Worm (Caenorhabditis elegans): ENCODE data around the gene K02E11.7.

Gene K02E11.7

DNA sequence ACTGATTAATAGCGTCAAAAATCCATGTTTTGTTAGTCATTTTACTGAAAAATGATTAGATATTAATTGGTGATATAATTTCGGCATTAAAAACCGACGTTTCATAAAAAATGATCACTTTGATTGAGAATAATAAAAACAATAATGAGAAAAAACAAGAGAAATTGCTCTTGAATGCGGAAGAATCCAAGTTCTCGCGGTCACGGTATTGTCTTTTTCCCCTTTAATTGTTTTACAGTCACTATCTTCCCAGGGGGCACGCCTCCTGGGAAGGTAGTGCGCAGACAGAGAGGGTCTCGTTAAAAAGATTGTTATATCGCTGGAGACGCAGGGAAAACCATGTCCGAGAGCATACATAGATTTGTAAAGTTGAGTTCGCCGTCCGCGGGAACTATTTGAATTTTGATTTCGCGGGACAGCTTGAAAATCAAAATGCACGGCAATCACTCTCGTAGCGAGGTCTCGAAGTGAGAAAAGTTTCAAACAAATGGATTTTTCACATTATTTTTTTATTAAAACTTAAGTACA, 39.6 kb upstream of the K02E11.7 start, which contains the start of gene F14D7.2:
F14D7.2 (minus strand) TSS at position 51 of the 528 bp plus-strand sequence.
- no peak for TF ChIP-seq ZK546.5 (tag; optimal IDR thresholded peaks at IDR 0.05)
- no peak for TF ChIP-seq elt-1 (tag; optimal IDR thresholded peaks at IDR 0.05)
- no peak for TF ChIP-seq alr-1 (tag; optimal IDR thresholded peaks at IDR 0.05)
- no peak for TF ChIP-seq nhr-6 (tag; optimal IDR thresholded peaks at IDR 0.05)
- TF ChIP-seq Y55F3AM.14 (GFP tag; optimal IDR thresholded peaks at IDR 0.05) = no peak
- no peak for TF ChIP-seq skn-1 (tag; optimal IDR thresholded peaks at IDR 0.05)
- TF ChIP-seq sma-3 (GFP tag; optimal IDR thresholded peaks at IDR 0.05) = no peak
- TF ChIP-seq crh-2 (tag; optimal IDR thresholded peaks at IDR 0.05) = no peak

- TF ChIP-seq blmp-1 (tag; optimal IDR thresholded peaks at IDR 0.05; ENCODE audit: insufficient read depth) = no peak
- no peak for TF ChIP-seq ztf-11 (tag; optimal IDR thresholded peaks at IDR 0.05)
- TF ChIP-seq gmeb-1 (tag; optimal IDR thresholded peaks at IDR 0.05) = no peak
- no peak for TF ChIP-seq lin-39 (tag; optimal IDR thresholded peaks at IDR 0.05)
- no peak for TF ChIP-seq nhr-77 (tag; optimal IDR thresholded peaks at IDR 0.05)
- no peak for TF ChIP-seq ceh-16 (tag; optimal IDR thresholded peaks at IDR 0.05)
- TF ChIP-seq elt-1 (tag; optimal IDR thresholded peaks at IDR 0.05) = no peak
- TF ChIP-seq mab-5 (tag; optimal IDR thresholded peaks at IDR 0.05) = no peak
- no peak for TF ChIP-seq unc-55 (GFP tag; optimal IDR thresholded peaks at IDR 0.05)
- TF ChIP-seq ama-1 (optimal IDR thresholded peaks at IDR 0.05) = no peak
- TF ChIP-seq ztf-1 (GFP tag; conservative IDR thresholded peaks at IDR 0.05) = no peak
- no peak for TF ChIP-seq alr-1 (tag; optimal IDR thresholded peaks at IDR 0.05)
- no peak for TF ChIP-seq peb-1 (tag; optimal IDR thresholded peaks at IDR 0.05)
- TF ChIP-seq nhr-237 (tag; optimal IDR thresholded peaks at IDR 0.05) = no peak
- no peak for TF ChIP-seq ztf-4 (tag; optimal IDR thresholded peaks at IDR 0.05)
- no peak for TF ChIP-seq Y55F3AM.14 (GFP tag; optimal IDR thresholded peaks at IDR 0.05)
- TF ChIP-seq zag-1 (tag; optimal IDR thresholded peaks at IDR 0.05) = no peak
These were observed 36.5 kb upstream of the K02E11.7 start, which contains the start of gene F14D7.18 for ce11 chrV:14290636-14291035. F14D7.18 (minus strand) TSS chrV:14290736.

DNA sequence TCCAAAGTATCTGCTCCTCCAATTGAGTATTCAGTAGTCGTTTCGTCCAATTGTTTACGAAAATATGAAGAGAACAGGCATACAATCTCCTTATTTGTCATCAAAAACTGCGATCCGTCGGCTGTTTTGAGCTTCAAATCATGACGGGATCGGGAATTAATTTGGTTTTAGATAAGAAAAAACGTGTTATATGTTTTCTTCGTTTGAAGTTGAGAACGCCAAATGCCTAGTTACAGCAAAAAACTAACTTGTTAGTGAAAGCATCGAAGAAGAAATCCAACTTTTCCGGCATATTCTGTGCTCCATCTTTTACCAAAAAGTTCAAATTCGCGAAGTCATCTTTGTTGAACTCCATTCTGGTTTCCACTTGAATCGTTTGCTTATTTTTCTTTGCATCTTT, 35.2 kb upstream of the K02E11.7 start, which contains the start of gene F14D7.1:
F14D7.1 (minus strand) TSS at position 101 of the 400 bp plus-strand sequence.
- TF ChIP-seq blmp-1 (tag; optimal IDR thresholded peaks at IDR 0.05; ENCODE audit: insufficient read depth) = no peak
- TF ChIP-seq mab-5 (tag; optimal IDR thresholded peaks at IDR 0.05) = no peak
- TF ChIP-seq ama-1 (optimal IDR thresholded peaks at IDR 0.05) = no peak
- TF ChIP-seq crh-2 (tag; optimal IDR thresholded peaks at IDR 0.05) = no peak
- TF ChIP-seq ZK546.5 (tag; optimal IDR thresholded peaks at IDR 0.05) = no peak
- TF ChIP-seq C34F6.9 (tag; optimal IDR thresholded peaks at IDR 0.05) = no peak
- TF ChIP-seq aly-2 (tag; optimal IDR thresholded peaks at IDR 0.05) = no peak
- no peak for TF ChIP-seq unc-62 (GFP tag; optimal IDR thresholded peaks at IDR 0.05)
- TF ChIP-seq snpc-4 (tag; optimal IDR thresholded peaks at IDR 0.05) = no peak
- TF ChIP-seq elt-3 (tag; optimal IDR thresholded peaks at IDR 0.05) = no peak
- TF ChIP-seq alr-1 (tag; optimal IDR thresholded peaks at IDR 0.05) = no peak
- no peak for TF ChIP-seq ztf-11 (tag; optimal IDR thresholded peaks at IDR 0.05)
- TF ChIP-seq gmeb-1 (tag; optimal IDR thresholded peaks at IDR 0.05) = no peak
- no peak for TF ChIP-seq Y55F3AM.14 (GFP tag; optimal IDR thresholded peaks at IDR 0.05)
- no peak for TF ChIP-seq unc-55 (GFP tag; optimal IDR thresholded peaks at IDR 0.05)
- no peak for TF ChIP-seq nhr-77 (tag; optimal IDR thresholded peaks at IDR 0.05)

DNA sequence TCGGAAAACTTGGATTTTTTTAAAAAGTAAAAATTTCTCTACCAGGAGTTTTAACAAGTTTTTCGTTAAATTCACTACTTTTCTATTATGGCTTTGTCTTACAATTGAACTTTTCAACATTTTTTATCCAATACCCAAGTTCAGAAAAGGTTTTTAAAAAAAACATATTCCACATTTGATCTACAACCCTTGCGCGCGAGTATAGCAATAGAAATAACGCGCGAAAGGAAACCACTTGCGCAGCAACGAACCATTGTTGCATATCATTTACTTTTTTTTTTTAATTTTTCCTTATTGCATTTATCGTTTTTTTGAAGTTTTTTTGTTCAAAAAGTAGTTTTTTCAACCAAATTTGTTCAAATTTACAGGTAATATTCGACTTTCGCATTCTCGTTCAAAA, 31.7 kb upstream of the K02E11.7 start, which contains the start of gene F40G12.11:
F40G12.11 (plus strand) TSS at position 369 of the 400 bp plus-strand sequence.
- no peak for TF ChIP-seq alr-1 (tag; optimal IDR thresholded peaks at IDR 0.05)
- TF ChIP-seq ztf-11 (tag; optimal IDR thresholded peaks at IDR 0.05) = no peak
- TF ChIP-seq nhr-25 (tag; optimal IDR thresholded peaks at IDR 0.05) = no peak
- no peak for TF ChIP-seq ztf-4 (tag; optimal IDR thresholded peaks at IDR 0.05)
- TF ChIP-seq lin-13 (GFP tag; optimal IDR thresholded peaks at IDR 0.05) = no peak
- no peak for TF ChIP-seq elt-1 (tag; optimal IDR thresholded peaks at IDR 0.05)
- no peak for TF ChIP-seq nhr-21 (tag; optimal IDR thresholded peaks at IDR 0.05)
- no peak for TF ChIP-seq nhr-12 (tag; optimal IDR thresholded peaks at IDR 0.05)
- no peak for TF ChIP-seq nhr-6 (tag; optimal IDR thresholded peaks at IDR 0.05)
- no peak for TF ChIP-seq Y55F3AM.14 (GFP tag; optimal IDR thresholded peaks at IDR 0.05)

ce11 chrV:14283241-14283640, 29.1 kb upstream of the K02E11.7 start, which contains the start of gene F40G12.10:
F40G12.10 (plus strand) TSS chrV:14283541.
- TF ChIP-seq unc-62 (GFP tag; optimal IDR thresholded peaks at IDR 0.05) = no peak
- TF ChIP-seq aly-2 (tag; optimal IDR thresholded peaks at IDR 0.05) = no peak

- no peak for TF ChIP-seq ama-1 (optimal IDR thresholded peaks at IDR 0.05)
- no peak for TF ChIP-seq nhr-23 (tag; optimal IDR thresholded peaks at IDR 0.05)
- no peak for TF ChIP-seq nhr-21 (tag; optimal IDR thresholded peaks at IDR 0.05)
- no peak for TF ChIP-seq lin-39 (tag; optimal IDR thresholded peaks at IDR 0.05)
- no peak for TF ChIP-seq mbf-1 (tag; optimal IDR thresholded peaks at IDR 0.05)
These were observed 28.1 kb upstream of the K02E11.7 start, which contains the start of the genes srt-74 and F40G12.9 for ce11 chrV:14282222-14282709. srt-74 (minus strand) TSS chrV:14282322. F40G12.9 (plus strand) TSS chrV:14282659.

Measured in whole organism, L2 larva.